Worm (Caenorhabditis elegans) whole organism, L3 larva: ENCODE measurements around the gene sax-7.
A peak's percentile ranks its signal among the peaks of the same experiment; 100 is the strongest.

ENCODE experiments used
- aly-2 ChIP-seq: fragments of 150-350 bp; optimal IDR thresholded peaks from 2 replicates; lab custom pipeline; 2014; ENCODE audit warnings: missing biosample characterization, missing genetic modification characterization
- ama-1 ChIP-seq: fragments of 150-350 bp; optimal IDR thresholded peaks from 2 replicates; lab custom pipeline; 2018
- ceh-16 ChIP-seq: sonication (generic microtip); optimal IDR thresholded peaks from 2 replicates; lab custom pipeline; 2017; ENCODE audit warnings: missing biosample characterization, missing genetic modification characterization
- ceh-28 ChIP-seq: fragments of 150-350 bp; optimal IDR thresholded peaks from 2 replicates; lab custom pipeline; 2014; ENCODE audit warnings: missing biosample characterization, missing genetic modification reagents, missing genetic modification characterization
- ceh-82 ChIP-seq: fragments of 150-350 bp; optimal IDR thresholded peaks from 2 replicates; lab custom pipeline; 2014; ENCODE audit warnings: missing biosample characterization, missing genetic modification characterization
- ceh-9 ChIP-seq: sonication (generic microtip); optimal IDR thresholded peaks from 2 replicates; lab custom pipeline; 2018; ENCODE audit warnings: missing biosample characterization, missing genetic modification characterization
- egl-27 ChIP-seq: sonication (generic microtip); optimal IDR thresholded peaks from 4 replicates; lab custom pipeline; 2017; ENCODE audit warnings: missing biosample characterization, missing genetic modification reagents, missing genetic modification characterization
- egl-5 ChIP-seq: fragments of 150-350 bp; optimal IDR thresholded peaks from 2 replicates; lab custom pipeline; 2017; ENCODE audit warnings: missing biosample characterization, missing genetic modification reagents, missing genetic modification characterization, inconsistent platforms
- elt-1 ChIP-seq: fragments of 150-350 bp; optimal IDR thresholded peaks from 2 replicates; lab custom pipeline; 2014; ENCODE audit warnings: missing biosample characterization, missing genetic modification characterization
- elt-2 ChIP-seq: sonication (generic microtip); optimal IDR thresholded peaks from 2 replicates; lab custom pipeline; 2016; ENCODE audit warnings: missing genetic modification reagents, mild to moderate bottlenecking, missing genetic modification characterization, missing compliant biosample characterization
- elt-3 ChIP-seq, 3 experiments: fragments of 150-350 bp in 1 of 3; sonication (generic microtip) in 2 of 3; optimal IDR thresholded peaks; 2 replicates in 2 of 3; 4 replicates in 1 of 3; lab custom pipeline; 2014 to 2017; ENCODE audit warnings: missing biosample characterization in 3 of 3, missing genetic modification characterization in 3 of 3
- eor-1 ChIP-seq, 2 experiments: fragments of 150-350 bp; optimal IDR thresholded peaks; 2 replicates each; lab custom pipeline; 2014 to 2018; ENCODE audit warnings: missing biosample characterization in 2 of 2, missing genetic modification characterization in 2 of 2
- fkh-10 ChIP-seq: sonication (generic microtip); optimal IDR thresholded peaks from 2 replicates; lab custom pipeline; 2017; ENCODE audit warnings: missing biosample characterization, missing genetic modification reagents, missing genetic modification characterization
- fkh-2 ChIP-seq: fragments of 150-350 bp; optimal IDR thresholded peaks from 2 replicates; lab custom pipeline; 2014; ENCODE audit warnings: missing biosample characterization, missing genetic modification reagents, missing genetic modification characterization
- hmg-11 ChIP-seq: sonication (generic microtip); optimal IDR thresholded peaks from 2 replicates; lab custom pipeline; 2016; ENCODE audit warnings: missing genetic modification characterization, missing compliant biosample characterization
- jun-1 ChIP-seq: fragments of 150-350 bp; optimal IDR thresholded peaks from 2 replicates; lab custom pipeline; 2014; ENCODE audit warnings: missing biosample characterization, missing genetic modification reagents, missing genetic modification characterization
- lin-15B ChIP-seq: fragments of 150-350 bp; optimal IDR thresholded peaks from 2 replicates; lab custom pipeline; 2014; ENCODE audit warnings: missing biosample characterization, missing genetic modification characterization
- lin-39 ChIP-seq: fragments of 150-350 bp; optimal IDR thresholded peaks from 2 replicates; lab custom pipeline; 2018; ENCODE audit warnings: missing biosample characterization, missing genetic modification reagents, missing genetic modification characterization
- mdl-1 ChIP-seq: fragments of 150-350 bp; optimal IDR thresholded peaks from 2 replicates; lab custom pipeline; 2014; ENCODE audit warnings: missing biosample characterization, missing genetic modification characterization
- mml-1 ChIP-seq: fragments of 150-350 bp; sonication (generic microtip); optimal IDR thresholded peaks from 3 replicates; lab custom pipeline; 2014; ENCODE audit warnings: missing biosample characterization, missing genetic modification characterization
- nfya-1 ChIP-seq: sonication (generic microtip); optimal IDR thresholded peaks from 2 replicates; lab custom pipeline; 2017; ENCODE audit warnings: missing genetic modification characterization, mild to moderate bottlenecking, missing compliant biosample characterization, antibody characterized with exemption, moderate library complexity; ENCODE audit not compliant: insufficient read depth
- nhr-12 ChIP-seq: fragments of 150-350 bp; optimal IDR thresholded peaks from 2 replicates; lab custom pipeline; 2014; ENCODE audit warnings: missing biosample characterization, missing genetic modification characterization
- nhr-23 ChIP-seq: fragments of 150-350 bp; optimal IDR thresholded peaks from 2 replicates; lab custom pipeline; 2014; ENCODE audit warnings: missing biosample characterization, missing genetic modification reagents, missing genetic modification characterization
- nhr-25 ChIP-seq: sonication (generic microtip); optimal IDR thresholded peaks from 2 replicates; lab custom pipeline; 2017; ENCODE audit warnings: missing biosample characterization, missing genetic modification characterization
- nhr-28 ChIP-seq: fragments of 150-350 bp; optimal IDR thresholded peaks from 2 replicates; lab custom pipeline; 2014; ENCODE audit warnings: missing biosample characterization, missing genetic modification characterization
- nhr-43 ChIP-seq: sonication (generic microtip); optimal IDR thresholded peaks from 2 replicates; lab custom pipeline; 2016; ENCODE audit warnings: mild to moderate bottlenecking, missing genetic modification characterization, missing compliant biosample characterization; ENCODE audit not compliant: poor library complexity, severe bottlenecking
- nhr-77 ChIP-seq: fragments of 150-350 bp; optimal IDR thresholded peaks from 2 replicates; lab custom pipeline; 2014; ENCODE audit warnings: missing biosample characterization, missing genetic modification characterization
- pha-4 ChIP-seq: fragments of 150-350 bp; optimal IDR thresholded peaks from 2 replicates; lab custom pipeline; 2014; ENCODE audit warnings: missing biosample characterization, missing genetic modification reagents, missing genetic modification characterization
- pqm-1 ChIP-seq: fragments of 150-350 bp; optimal IDR thresholded peaks from 2 replicates; lab custom pipeline; 2017; ENCODE audit warnings: missing biosample characterization, missing genetic modification characterization, inconsistent platforms
- sea-2 ChIP-seq: fragments of 150-350 bp; sonication (generic microtip); optimal IDR thresholded peaks from 4 replicates; lab custom pipeline; 2014; ENCODE audit warnings: missing biosample characterization, missing genetic modification reagents, missing genetic modification characterization
- skn-1 ChIP-seq: fragments of 150-350 bp; optimal IDR thresholded peaks from 2 replicates; lab custom pipeline; 2014; ENCODE audit warnings: missing biosample characterization, missing genetic modification characterization
- snpc-4 ChIP-seq: fragments of 150-350 bp; optimal IDR thresholded peaks from 2 replicates; lab custom pipeline; 2014; ENCODE audit warnings: missing biosample characterization, missing genetic modification characterization
- tbx-2 ChIP-seq: sonication (generic microtip); optimal IDR thresholded peaks from 2 replicates; lab custom pipeline; 2016; ENCODE audit warnings: mild to moderate bottlenecking, missing genetic modification characterization, missing compliant biosample characterization

sax-7 gene

ce11 chrIV:8030099-8030498 lies 32.4 kb upstream of the sax-7 start:
- TF ChIP-seq snpc-4 (tag; lab: Kevin White, UChicago) (no peak), ama-1 (lab: Kevin White, UChicago) (no peak), nhr-25 (tag; lab: Kevin White, UChicago) (no peak), jun-1 (tag; lab: Kevin White, UChicago) (no peak), elt-2 (tag; lab: Kevin White, UChicago) (peak; percentile 95), aly-2 (no peak), nhr-28 (tag; lab: Kevin White, UChicago) (no peak), pqm-1 (tag; lab: Kevin White, UChicago) (peak; percentile 66), mml-1 (tag; lab: Kevin White, UChicago) (no peak)

- no peak for TF ChIP-seq skn-1 (tag; lab: Kevin White, UChicago)
- TF ChIP-seq jun-1 (tag; lab: Kevin White, UChicago), result peak; percentile 35
- TF ChIP-seq pqm-1 (tag; lab: Kevin White, UChicago), result peak; percentile 100
- peak; percentile 98 for TF ChIP-seq elt-2 (tag; lab: Kevin White, UChicago)
- TF ChIP-seq ama-1 (lab: Kevin White, UChicago), result no peak
- peak; percentile 43 for TF ChIP-seq pha-4
- TF ChIP-seq ceh-82 (tag; lab: Kevin White, UChicago), result no peak
- TF ChIP-seq aly-2, result no peak
- no peak for TF ChIP-seq snpc-4 (tag; lab: Kevin White, UChicago)
- no peak for TF ChIP-seq fkh-2 (tag; lab: Kevin White, UChicago)
- no peak for TF ChIP-seq tbx-2 (tag; lab: Kevin White, UChicago)
These were observed 30.1 kb upstream of the sax-7 start for ce11 chrIV:8032135-8032915.

- TF ChIP-seq egl-27 (no peak), pqm-1 (tag; lab: Kevin White, UChicago) (peak; percentile 30), sea-2 (GFP tag; lab: Kevin White, UChicago) (no peak), elt-2 (tag; lab: Kevin White, UChicago) (peak; percentile 59)
These were observed 28.3 kb upstream of the sax-7 start for ce11 chrIV:8034182-8034581.

ce11 chrIV:8036492-8036891 lies 26.0 kb upstream of the sax-7 start:
- TF ChIP-seq lin-39 (tag; lab: Kevin White, UChicago) (no peak), nhr-25 (tag; lab: Kevin White, UChicago) (peak; percentile 76), nhr-23 (peak; percentile 27), ceh-16 (tag; lab: Kevin White, UChicago) (no peak), nhr-43 (tag; lab: Kevin White, UChicago) (peak; percentile 58), mdl-1 (tag; lab: Kevin White, UChicago) (no peak), nhr-12 (tag; lab: Kevin White, UChicago) (no peak), elt-1 (tag; lab: Kevin White, UChicago) (peak; percentile 95)

- peak; percentile 75 for TF ChIP-seq elt-1 (tag; lab: Kevin White, UChicago)
- no peak for TF ChIP-seq tbx-2 (tag; lab: Kevin White, UChicago)
- TF ChIP-seq fkh-10 (GFP tag; lab: Kevin White, UChicago), result peak; percentile 95
- TF ChIP-seq hmg-11 (tag; lab: Kevin White, UChicago), result peak; percentile 68
- TF ChIP-seq nfya-1, result peak; percentile 62
- TF ChIP-seq nhr-77 (tag; lab: Kevin White, UChicago), result no peak
- TF ChIP-seq egl-5 (tag; lab: Kevin White, UChicago), result peak; percentile 3
- TF ChIP-seq, all 47 proteins: peak for 5
These were observed 21.7 kb upstream of the sax-7 start for ce11 chrIV:8040610-8041317.

ce11 chrIV:8042005-8042404 lies 20.5 kb upstream of the sax-7 start:
- peak; percentile 89 for TF ChIP-seq nhr-25 (tag; lab: Kevin White, UChicago)
- no peak for TF ChIP-seq ceh-28 (tag; lab: Kevin White, UChicago)
- no peak for TF ChIP-seq nhr-43 (tag; lab: Kevin White, UChicago)
- TF ChIP-seq elt-1 (tag; lab: Kevin White, UChicago), result peak; percentile 26
- no peak for TF ChIP-seq ceh-9
- no peak for TF ChIP-seq eor-1 (tag; optimal IDR thresholded peaks at IDR 0.05; lab: Kevin White, UChicago)
- TF ChIP-seq elt-3 (tag; optimal IDR thresholded peaks at IDR 0.05; lab: Kevin White, UChicago), result peak in 1 of 3 experiments; percentile 65
- TF ChIP-seq lin-39 (tag; lab: Kevin White, UChicago), result no peak
- no peak for TF ChIP-seq lin-15B (tag; lab: Kevin White, UChicago)
- TF ChIP-seq nfya-1, result peak; percentile 32
- TF ChIP-seq nhr-28 (tag; lab: Kevin White, UChicago), result no peak
- TF ChIP-seq, all 47 proteins: peak for 4
